Worm (Caenorhabditis elegans) whole organism, L4 larva: ENCODE results near the gene C16C8.12.

Source experiments
- ZK546.5 ChIP-seq, 2 experiments: sonication (generic microtip); optimal IDR thresholded peaks; 2 replicates each; lab custom pipeline; 2017; ENCODE audit warnings: missing biosample characterization in 2 of 2, missing genetic modification characterization in 2 of 2
- aly-2 ChIP-seq: sonication (generic microtip); optimal IDR thresholded peaks from 2 replicates; lab custom pipeline; 2018; ENCODE audit warnings: missing biosample characterization, missing genetic modification characterization
- ama-1 ChIP-seq: fragments of 150-350 bp; optimal IDR thresholded peaks from 2 replicates; lab custom pipeline; 2014; ENCODE audit warnings: inconsistent platforms, mixed read lengths
- dve-1 ChIP-seq: sonication (generic microtip); optimal IDR thresholded peaks from 2 replicates; lab custom pipeline; 2017; ENCODE audit warnings: antibody characterized with exemption, mild to moderate bottlenecking, missing genetic modification characterization, missing compliant biosample characterization; ENCODE audit not compliant: insufficient read depth
- egl-27 ChIP-seq: sonication (generic microtip); optimal IDR thresholded peaks from 3 replicates; lab custom pipeline; 2017; ENCODE audit warnings: missing biosample characterization, missing genetic modification reagents, missing genetic modification characterization
- lin-13 ChIP-seq: fragments of 150-350 bp; optimal IDR thresholded peaks from 2 replicates; lab custom pipeline; 2014; ENCODE audit warnings: missing biosample characterization, missing genetic modification reagents, missing genetic modification characterization
- lin-39 ChIP-seq: fragments of 150-350 bp; optimal IDR thresholded peaks from 2 replicates; lab custom pipeline; 2014; ENCODE audit warnings: missing biosample characterization, missing genetic modification reagents, missing genetic modification characterization
- lir-3 ChIP-seq: sonication (generic microtip); optimal IDR thresholded peaks from 2 replicates; lab custom pipeline; 2016; ENCODE audit warnings: mild to moderate bottlenecking, missing genetic modification characterization, missing compliant biosample characterization
- lsy-2 ChIP-seq, 2 experiments: fragments of 150-350 bp in 1 of 2; sonication (generic microtip) in 1 of 2; optimal IDR thresholded peaks; 2 replicates each; lab custom pipeline; 2014 to 2017; ENCODE audit warnings: missing biosample characterization in 2 of 2, missing genetic modification characterization in 2 of 2
- nhr-237 ChIP-seq: sonication (generic microtip); optimal IDR thresholded peaks from 2 replicates; lab custom pipeline; 2017; ENCODE audit warnings: missing biosample characterization, missing genetic modification characterization
- pha-4 ChIP-seq, 2 experiments: fragments of 150-350 bp in 1 of 2; fragments of 200-800 bp in 1 of 2; sonication (Bioruptor generic) in 1 of 2; IDR thresholded peaks in 1 of 2; optimal IDR thresholded peaks in 1 of 2; 2 replicates each; pipeline versions ENCODE4 v1.3.6 to Lab custom; 2014 to 2022; ENCODE audit warnings: missing genetic modification characterization in 2 of 2, missing genetic modification reagents in 2 of 2, missing biosample characterization in 1 of 2, missing compliant biosample characterization in 1 of 2
- ztf-11 ChIP-seq: fragments of 150-350 bp; optimal IDR thresholded peaks from 2 replicates; lab custom pipeline; 2014; ENCODE audit warnings: missing biosample characterization, missing genetic modification characterization

DNA sequence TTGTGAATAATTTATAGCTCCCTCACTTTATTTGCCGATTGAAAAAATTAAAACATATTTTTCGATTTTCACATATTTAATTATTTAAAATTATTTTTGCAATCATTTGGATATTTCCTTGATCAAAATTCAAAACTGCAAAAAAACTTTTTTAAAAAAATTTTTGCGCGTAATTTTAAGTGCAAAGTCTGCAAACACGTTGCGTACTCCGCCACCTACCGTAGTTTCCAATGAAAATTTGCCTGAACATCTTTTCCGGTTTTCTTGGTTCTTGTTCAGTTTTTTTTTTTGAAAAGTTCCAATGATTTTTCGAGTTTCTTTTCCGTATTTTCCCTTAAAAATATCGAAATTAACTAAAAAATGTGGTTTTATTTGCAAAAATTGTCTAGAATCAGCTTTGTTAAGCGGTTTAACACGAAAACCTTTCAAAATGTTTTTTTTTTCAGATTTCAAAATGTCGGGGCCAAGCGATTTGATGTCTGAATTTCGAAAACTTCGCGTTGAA, 3.7 kb upstream of the C16C8.12 start, which contains the start of gene C16C8.25:
- TF ChIP-seq aly-2 (tag; lab: Kevin White, UChicago) (no peak), lin-39 (tag; lab: Kevin White, UChicago) (no peak), lir-3 (tag; lab: Kevin White, UChicago) (no peak), nhr-237 (tag; lab: Kevin White, UChicago) (no peak), lin-13 (GFP tag; lab: Kevin White, UChicago) (no peak), ama-1 (lab: Kevin White, UChicago) (no peak), lsy-2 (tag; optimal IDR thresholded peaks at IDR 0.05; lab: Kevin White, UChicago) (no peak), egl-27 (tag; lab: Kevin White, UChicago) (no peak), pha-4 (GFP tag; IDR thresholded peaks at IDR 0.05; lab: Robert Waterston, UW) (no peak), pha-4 (tag; optimal IDR thresholded peaks at IDR 0.05; lab: Kevin White, UChicago) (no peak), dve-1 (tag; lab: Kevin White, UChicago) (no peak), ztf-11 (tag; lab: Kevin White, UChicago) (no peak), ZK546.5 (tag; optimal IDR thresholded peaks at IDR 0.05; lab: Kevin White, UChicago) (no peak)
